Worm (Caenorhabditis elegans) whole organism, young adult: Measurements from ENCODE around the gene nhr-205.

Source experiments
- D2030.7 ChIP-seq: fragments of 200-800 bp; sonication (Bioruptor generic); IDR thresholded peaks from 2 replicates; pipeline ENCODE4 v1.3.6; 2022; ENCODE audit warnings: missing genetic modification reagents, missing genetic modification characterization, missing compliant biosample characterization
- F33H1.4 ChIP-seq: fragments of 200-800 bp; sonication (Bioruptor generic); IDR thresholded peaks from 2 replicates; pipeline ENCODE4 v1.3.6; 2022; ENCODE audit warnings: missing genetic modification reagents, missing genetic modification characterization, missing compliant biosample characterization
- F37B4.10 ChIP-seq: fragments of 200-800 bp; sonication (Bioruptor generic); IDR thresholded peaks from 2 replicates; pipeline ENCODE4 v1.3.6; 2022; ENCODE audit warnings: missing genetic modification characterization, missing compliant biosample characterization
- F52B5.7 ChIP-seq: sonication (generic microtip); optimal IDR thresholded peaks from 2 replicates; lab custom pipeline; 2016; ENCODE audit warnings: mild to moderate bottlenecking, missing genetic modification characterization, missing compliant biosample characterization
- K11D2.4 ChIP-seq: fragments of 200-800 bp; sonication (Bioruptor generic); IDR thresholded peaks from 2 replicates; pipeline ENCODE4 v1.3.6; 2022; ENCODE audit warnings: missing genetic modification reagents, missing genetic modification characterization, missing compliant biosample characterization
- K12H6.12 ChIP-seq: fragments of 200-800 bp; sonication (Bioruptor generic); optimal IDR thresholded peaks from 2 replicates; lab custom pipeline; 2018; ENCODE audit warnings: mild to moderate bottlenecking, missing genetic modification characterization, missing compliant biosample characterization
- Y53F4B.3 ChIP-seq: fragments of 200-800 bp; sonication (Bioruptor generic); IDR thresholded peaks from 2 replicates; pipeline ENCODE4 v1.3.6; 2022; ENCODE audit warnings: missing genetic modification reagents, missing genetic modification characterization, missing compliant biosample characterization
- Y53G8AR.9 ChIP-seq: fragments of 200-800 bp; sonication (Bioruptor generic); conservative IDR thresholded peaks from 2 replicates; pipeline ENCODE4 v1.3.6; 2022; ENCODE audit warnings: missing genetic modification reagents, missing genetic modification characterization, missing compliant biosample characterization
- Y67H2A.10 ChIP-seq: fragments of 200-800 bp; sonication (Bioruptor generic); conservative IDR thresholded peaks from 2 replicates; pipeline ENCODE4 v1.3.6; 2022; ENCODE audit warnings: missing genetic modification reagents, missing genetic modification characterization, missing compliant biosample characterization
- ZK185.1 ChIP-seq: sonication (generic microtip); optimal IDR thresholded peaks from 2 replicates; lab custom pipeline; 2016; ENCODE audit warnings: mild to moderate bottlenecking, missing genetic modification characterization, missing compliant biosample characterization; ENCODE audit not compliant: poor library complexity, severe bottlenecking
- akir-1 ChIP-seq: fragments of 200-800 bp; sonication (Bioruptor generic); optimal IDR thresholded peaks from 2 replicates; lab custom pipeline; 2018; ENCODE audit warnings: mild to moderate bottlenecking, missing genetic modification characterization, moderate library complexity, missing compliant biosample characterization
- atf-7 ChIP-seq: sonication (generic microtip); optimal IDR thresholded peaks from 2 replicates; lab custom pipeline; 2017; ENCODE audit warnings: mild to moderate bottlenecking, missing genetic modification characterization, missing compliant biosample characterization
- attf-3 ChIP-seq: fragments of 200-800 bp; sonication (Bioruptor generic); conservative IDR thresholded peaks from 2 replicates; pipeline ENCODE4 v1.3.6; 2022; ENCODE audit warnings: missing genetic modification reagents, missing genetic modification characterization, missing compliant biosample characterization
- bed-1 ChIP-seq: fragments of 200-800 bp; sonication (Bioruptor generic); IDR thresholded peaks from 2 replicates; pipeline ENCODE4 v1.3.6; 2022; ENCODE audit warnings: missing genetic modification reagents, missing genetic modification characterization, missing compliant biosample characterization
- cebp-1 ChIP-seq, 2 experiments: fragments of 200-800 bp in 1 of 2; sonication (Bioruptor generic) in 1 of 2; sonication (generic microtip) in 1 of 2; IDR thresholded peaks in 1 of 2; optimal IDR thresholded peaks in 1 of 2; 2 replicates each; pipeline versions ENCODE4 v1.3.6 to Lab custom; 2017 to 2022; ENCODE audit warnings: missing compliant biosample characterization in 2 of 2, missing genetic modification characterization in 2 of 2, mild to moderate bottlenecking in 1 of 2, missing genetic modification reagents in 1 of 2, moderate library complexity in 1 of 2
- ceh-40 ChIP-seq: fragments of 200-800 bp; sonication (Bioruptor generic); IDR thresholded peaks from 2 replicates; pipeline ENCODE4 v1.3.6; 2022; ENCODE audit warnings: missing genetic modification characterization, missing compliant biosample characterization
- ceh-79 ChIP-seq: sonication (generic microtip); optimal IDR thresholded peaks from 2 replicates; lab custom pipeline; 2017; ENCODE audit warnings: mild to moderate bottlenecking, missing genetic modification characterization, missing compliant biosample characterization
- ceh-91 ChIP-seq: fragments of 200-800 bp; sonication (Bioruptor generic); IDR thresholded peaks from 2 replicates; pipeline ENCODE4 v1.3.6; 2022; ENCODE audit warnings: missing genetic modification reagents, missing genetic modification characterization, missing compliant biosample characterization
- chd-7 ChIP-seq: sonication (generic microtip); optimal IDR thresholded peaks from 2 replicates; lab custom pipeline; 2016; ENCODE audit warnings: mild to moderate bottlenecking, missing genetic modification characterization, moderate library complexity, missing compliant biosample characterization
- die-1 ChIP-seq: sonication (generic microtip); optimal IDR thresholded peaks from 2 replicates; lab custom pipeline; 2016; ENCODE audit warnings: missing genotype, mild to moderate bottlenecking, missing genetic modification characterization, missing compliant biosample characterization
- ets-4 ChIP-seq: fragments of 200-800 bp; sonication (Bioruptor generic); optimal IDR thresholded peaks from 2 replicates; lab custom pipeline; 2018; ENCODE audit warnings: mild to moderate bottlenecking, missing genetic modification characterization, missing compliant biosample characterization
- fkh-3 ChIP-seq: sonication (generic microtip); optimal IDR thresholded peaks from 2 replicates; lab custom pipeline; 2016; ENCODE audit warnings: mild to moderate bottlenecking, missing genetic modification characterization, missing compliant biosample characterization
- gei-17 ChIP-seq: fragments of 200-800 bp; sonication (Bioruptor generic); optimal IDR thresholded peaks from 2 replicates; lab custom pipeline; 2018; ENCODE audit warnings: mild to moderate bottlenecking, missing genetic modification characterization, missing compliant biosample characterization
- hlh-26 ChIP-seq: fragments of 200-800 bp; sonication (Bioruptor generic); conservative IDR thresholded peaks from 2 replicates; pipeline ENCODE4 v1.3.6; 2022; ENCODE audit warnings: missing genetic modification reagents, missing genetic modification characterization, missing compliant biosample characterization
- hmg-20 ChIP-seq: fragments of 200-800 bp; sonication (Bioruptor generic); IDR thresholded peaks from 2 replicates; pipeline ENCODE4 v1.3.6; 2022; ENCODE audit warnings: missing genetic modification reagents, missing genetic modification characterization, missing compliant biosample characterization
- hrde-1 ChIP-seq: sonication (generic microtip); optimal IDR thresholded peaks from 2 replicates; lab custom pipeline; 2016; ENCODE audit warnings: missing genetic modification characterization, mild to moderate bottlenecking, missing compliant biosample characterization, moderate library complexity, missing genotype, missing genetic modification reagents, borderline replicate concordance
- let-526 ChIP-seq: fragments of 200-800 bp; sonication (Bioruptor generic); IDR thresholded peaks from 2 replicates; pipeline ENCODE4 v1.3.6; 2022; ENCODE audit warnings: missing genetic modification reagents, missing genetic modification characterization, missing compliant biosample characterization
- let-607 ChIP-seq, 2 experiments: fragments of 200-800 bp in 1 of 2; sonication (Bioruptor generic) in 1 of 2; sonication (generic microtip) in 1 of 2; optimal IDR thresholded peaks; 2 replicates each; lab custom pipeline; 2016 to 2018; ENCODE audit warnings: mild to moderate bottlenecking in 2 of 2, missing compliant biosample characterization in 2 of 2, missing genetic modification characterization in 2 of 2, moderate library complexity in 2 of 2, missing genotype in 1 of 2
- lin-35 ChIP-seq, 3 experiments: fragments of 150-350 bp in 2 of 3; sonication (generic microtip) in 1 of 3; optimal IDR thresholded peaks; 2 replicates each; lab custom pipeline; 2014 to 2018; ENCODE audit warnings: missing biosample characterization in 3 of 3, missing genetic modification characterization in 3 of 3, missing genetic modification reagents in 3 of 3
- lin-40 ChIP-seq: sonication (generic microtip); optimal IDR thresholded peaks from 2 replicates; lab custom pipeline; 2016; ENCODE audit warnings: missing genetic modification characterization, mild to moderate bottlenecking, missing compliant biosample characterization, missing genotype, missing genetic modification reagents
- lir-1 ChIP-seq: fragments of 200-800 bp; sonication (Bioruptor generic); conservative IDR thresholded peaks from 2 replicates; pipeline ENCODE4 v1.3.6; 2022; ENCODE audit warnings: missing genetic modification reagents, missing genetic modification characterization, missing compliant biosample characterization
- madf-3 ChIP-seq: fragments of 200-800 bp; sonication (Bioruptor generic); IDR thresholded peaks from 2 replicates; pipeline ENCODE4 v1.3.6; 2022; ENCODE audit warnings: missing genetic modification reagents, missing genetic modification characterization, missing compliant biosample characterization
- madf-8 ChIP-seq: fragments of 200-800 bp; sonication (Bioruptor generic); conservative IDR thresholded peaks from 2 replicates; pipeline ENCODE4 v1.3.6; 2022; ENCODE audit warnings: missing genetic modification reagents, missing genetic modification characterization, missing compliant biosample characterization
- nfyb-1 ChIP-seq: fragments of 200-800 bp; sonication (Bioruptor generic); IDR thresholded peaks from 2 replicates; pipeline ENCODE4 v1.3.6; 2022; ENCODE audit warnings: missing genetic modification reagents, missing genetic modification characterization, missing compliant biosample characterization
- repo-1 ChIP-seq: sonication (generic microtip); optimal IDR thresholded peaks from 2 replicates; lab custom pipeline; 2017; ENCODE audit warnings: mild to moderate bottlenecking, missing genetic modification characterization, missing compliant biosample characterization
- snpc-1.1 ChIP-seq: sonication (generic microtip); optimal IDR thresholded peaks from 2 replicates; lab custom pipeline; 2017; ENCODE audit warnings: missing genetic modification characterization, mild to moderate bottlenecking, missing compliant biosample characterization, antibody characterized with exemption, moderate library complexity, missing genotype, missing genetic modification reagents; ENCODE audit not compliant: insufficient read depth
- snpc-1.3 ChIP-seq: sonication (generic microtip); optimal IDR thresholded peaks from 2 replicates; lab custom pipeline; 2017; ENCODE audit warnings: missing genetic modification characterization, mild to moderate bottlenecking, missing compliant biosample characterization, antibody characterized with exemption, moderate library complexity, missing genotype, missing genetic modification reagents; ENCODE audit not compliant: insufficient read depth
- snpc-3.4 ChIP-seq: sonication (generic microtip); optimal IDR thresholded peaks from 2 replicates; lab custom pipeline; 2017; ENCODE audit warnings: missing genetic modification characterization, mild to moderate bottlenecking, missing compliant biosample characterization, antibody characterized with exemption, moderate library complexity, missing genotype, missing genetic modification reagents
- somi-1 ChIP-seq: fragments of 200-800 bp; sonication (Bioruptor generic); optimal IDR thresholded peaks from 2 replicates; lab custom pipeline; 2018; ENCODE audit warnings: mild to moderate bottlenecking, missing genetic modification characterization, missing compliant biosample characterization
- sptf-2 ChIP-seq: fragments of 200-800 bp; sonication (Bioruptor generic); optimal IDR thresholded peaks from 2 replicates; lab custom pipeline; 2018; ENCODE audit warnings: mild to moderate bottlenecking, missing genetic modification characterization, missing compliant biosample characterization
- tbp1 ChIP-seq: fragments of 200-800 bp; sonication (Bioruptor generic); optimal IDR thresholded peaks from 2 replicates; lab custom pipeline; 2018; ENCODE audit warnings: mild to moderate bottlenecking, missing genetic modification characterization, missing compliant biosample characterization
- unc-62 ChIP-seq: fragments of 150-350 bp; optimal IDR thresholded peaks from 2 replicates; lab custom pipeline; 2014; ENCODE audit warnings: missing biosample characterization, missing genetic modification reagents, missing genetic modification characterization
- zim-3 ChIP-seq: sonication (generic microtip); optimal IDR thresholded peaks from 2 replicates; lab custom pipeline; 2017; ENCODE audit warnings: mild to moderate bottlenecking, missing genetic modification characterization, moderate library complexity, missing compliant biosample characterization
- ztf-22 ChIP-seq: fragments of 200-800 bp; sonication (Bioruptor generic); optimal IDR thresholded peaks from 2 replicates; lab custom pipeline; 2018; ENCODE audit warnings: mild to moderate bottlenecking, missing genetic modification characterization, moderate library complexity, missing compliant biosample characterization
- ztf-26 ChIP-seq: sonication (generic microtip); optimal IDR thresholded peaks from 2 replicates; lab custom pipeline; 2017; ENCODE audit warnings: missing genetic modification characterization, missing compliant biosample characterization
- ztf-3 ChIP-seq: fragments of 200-800 bp; sonication (Bioruptor generic); optimal IDR thresholded peaks from 2 replicates; lab custom pipeline; 2018; ENCODE audit warnings: mild to moderate bottlenecking, missing genetic modification characterization, missing compliant biosample characterization

Gene nhr-205

ce11 chrV:10037040-10037439, 44.5 kb downstream of the nhr-205 start, which contains the start of gene F57A8.1:
Gene F57A8.1 (plus strand): TSS chrV:10037340.
- TF ChIP-seq ztf-3, result no peak
- TF ChIP-seq Y53F4B.3 (GFP tag; lab: Robert Waterston, UW), result no peak
- TF ChIP-seq fkh-3 (tag; lab: Kevin White, UChicago), result no peak
- no peak for TF ChIP-seq ets-4 (GFP tag; lab: Kevin White, UChicago)
- TF ChIP-seq atf-7 (tag; lab: Kevin White, UChicago), result no peak
- TF ChIP-seq unc-62 (GFP tag; lab: Kevin White, UChicago), result no peak
- no peak for TF ChIP-seq hmg-20 (GFP tag; lab: Robert Waterston, UW)
- no peak for TF ChIP-seq attf-3 (GFP tag; lab: Robert Waterston, UW)
- TF ChIP-seq madf-8, result no peak

ce11 chrV:10036275-10036674, 45.3 kb downstream of the nhr-205 start, which contains the start of gene T06E8.2:
Gene T06E8.2 (minus strand): TSS chrV:10036413.
- TF ChIP-seq ceh-40 (GFP tag; lab: Robert Waterston, UW) (no peak), attf-3 (GFP tag; lab: Robert Waterston, UW) (no peak), ZK185.1 (tag; lab: Kevin White, UChicago) (no peak), ceh-79 (tag; lab: Kevin White, UChicago) (no peak), F52B5.7 (tag; lab: Kevin White, UChicago) (no peak), ceh-91 (GFP tag; lab: Robert Waterston, UW) (no peak), Y53G8AR.9 (GFP tag; lab: Robert Waterston, UW) (0 out of 2 replicates have a peak, but pooled peaks have one; percentile 31), Y67H2A.10 (GFP tag; lab: Robert Waterston, UW) (no peak), K11D2.4 (GFP tag; lab: Robert Waterston, UW) (no peak), let-526 (GFP tag; lab: Robert Waterston, UW) (no peak), lin-40 (tag; lab: Kevin White, UChicago) (peak; percentile 26), fkh-3 (tag; lab: Kevin White, UChicago) (no peak), hlh-26 (GFP tag; lab: Robert Waterston, UW) (no peak), snpc-3.4 (tag; lab: Kevin White, UChicago) (no peak), bed-1 (GFP tag; lab: Robert Waterston, UW) (no peak), K12H6.12 (tag; lab: Kevin White, UChicago) (peak; percentile 31), madf-3 (GFP tag; lab: Robert Waterston, UW) (no peak), hrde-1 (no peak), F37B4.10 (no peak), snpc-1.3 (tag; lab: Kevin White, UChicago) (no peak), lir-1 (GFP tag; lab: Robert Waterston, UW) (no peak), die-1 (tag; lab: Kevin White, UChicago) (peak; percentile 11), ztf-22 (no peak), let-607 (tag; optimal IDR thresholded peaks at IDR 0.05; lab: Kevin White, UChicago) (no peak), nfyb-1 (GFP tag; lab: Robert Waterston, UW) (no peak), ztf-26 (tag; lab: Kevin White, UChicago) (no peak), chd-7 (tag; lab: Kevin White, UChicago) (peak; percentile 52), gei-17 (GFP tag; lab: Kevin White, UChicago) (no peak), repo-1 (tag; lab: Kevin White, UChicago) (no peak), D2030.7 (GFP tag; lab: Robert Waterston, UW) (no peak), somi-1 (GFP tag; lab: Kevin White, UChicago) (peak; percentile 66), snpc-1.1 (tag; lab: Kevin White, UChicago) (no peak), F33H1.4 (no peak), tbp1 (GFP tag; lab: Kevin White, UChicago) (no peak), akir-1 (GFP tag; lab: Kevin White, UChicago) (no peak), sptf-2 (GFP tag; lab: Kevin White, UChicago) (no peak), lin-35 (GFP tag; optimal IDR thresholded peaks at IDR 0.05; lab: Kevin White, UChicago) (no peak), zim-3 (no peak), cebp-1 (GFP tag; IDR thresholded peaks at IDR 0.05; lab: Robert Waterston, UW) (no peak), cebp-1 (tag; optimal IDR thresholded peaks at IDR 0.05; lab: Kevin White, UChicago) (peak; percentile 12)
